Worm (Caenorhabditis elegans) whole organism, L4/young adult: Measurements from ENCODE around the gene C18A3.3.

Experiments used
- W03F9.2 ChIP-seq: fragments of 150-350 bp; optimal IDR thresholded peaks from 2 replicates; lab custom pipeline; 2014; ENCODE audit warnings: missing biosample characterization, missing genetic modification characterization
- dao-5 ChIP-seq: sonication (generic microtip); optimal IDR thresholded peaks from 2 replicates; lab custom pipeline; 2016; ENCODE audit warnings: missing genotype, missing genetic modification characterization, moderate library complexity, missing compliant biosample characterization
- him-1 ChIP-seq: sonication (generic microtip); optimal IDR thresholded peaks from 2 replicates; lab custom pipeline; 2016; ENCODE audit warnings: missing genotype, missing genetic modification reagents, missing genetic modification characterization, missing compliant biosample characterization

C18A3.3 gene

ce11 chrII:5715745-5716357 is at the start of gene C18A3.3, which contains the start of gene C18A3.10:
Gene C18A3.3, plus strand, starts transcription at chrII:5716307.
Gene C18A3.10, minus strand, starts transcription at chrII:5715845.
- no peak for TF ChIP-seq W03F9.2 (tag; lab: Kevin White, UChicago)
- TF ChIP-seq him-1 (tag; lab: Kevin White, UChicago): no peak

ce11 chrII:5667540-5667939 is 48.6 kb upstream of the C18A3.3 start:
- no peak for TF ChIP-seq W03F9.2 (tag; lab: Kevin White, UChicago)

DNA sequence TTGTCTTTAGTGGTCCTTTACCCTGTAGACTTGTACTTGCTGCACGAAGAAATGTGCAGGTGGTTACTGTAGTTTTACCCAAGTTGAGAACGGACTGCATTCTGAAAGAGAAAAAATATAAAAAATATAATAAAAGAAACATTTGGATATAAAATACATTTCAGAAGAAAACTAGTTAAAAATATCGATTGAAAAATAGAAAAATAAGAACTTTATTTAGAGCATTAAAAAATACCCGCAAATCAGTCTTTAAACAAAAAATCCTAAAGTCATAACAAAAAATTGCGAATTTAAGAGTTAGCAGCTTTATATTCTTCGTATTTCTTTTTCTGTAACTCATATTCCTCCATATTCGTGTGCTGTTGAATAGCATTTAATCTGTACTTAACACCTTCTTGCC is 47.3 kb upstream of the C18A3.3 start, which contains the start of gene C25H3.7:
C25H3.7 (minus strand) TSS at position 101 of the 400 bp plus-strand sequence.
- TF ChIP-seq him-1 (tag; lab: Kevin White, UChicago): no peak
- TF ChIP-seq W03F9.2 (tag; lab: Kevin White, UChicago): no peak
- no peak for TF ChIP-seq dao-5

DNA sequence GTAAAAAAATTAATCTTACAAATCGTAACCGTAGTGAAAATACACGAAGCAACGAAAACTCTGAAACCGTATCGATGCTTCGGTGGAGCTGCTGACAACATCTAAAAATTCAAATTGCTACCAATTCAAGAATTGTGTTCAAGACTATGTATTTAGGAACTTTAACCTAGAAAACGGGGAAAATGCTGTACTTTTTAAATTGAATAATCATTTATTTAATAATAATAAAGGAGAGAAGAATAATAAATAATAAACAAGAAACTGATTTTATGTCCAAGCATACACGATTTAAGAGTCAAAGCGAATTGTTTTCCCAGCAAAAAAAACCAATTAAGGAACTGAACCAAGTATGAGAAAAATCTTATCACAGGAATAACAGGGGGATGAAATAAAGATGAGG is 46.5 kb upstream of the C18A3.3 start, which contains the start of gene C25H3.17:
C25H3.17 (minus strand) TSS at position 101 of the 400 bp plus-strand sequence.
- TF ChIP-seq dao-5 (no peak), him-1 (tag; lab: Kevin White, UChicago) (no peak), W03F9.2 (tag; lab: Kevin White, UChicago) (no peak)

- no peak for TF ChIP-seq dao-5
- TF ChIP-seq W03F9.2 (tag; lab: Kevin White, UChicago): no peak
- no peak for TF ChIP-seq him-1 (tag; lab: Kevin White, UChicago)
Observed at ce11 chrII:5680703-5681102, 35.4 kb upstream of the C18A3.3 start, which contains the start of gene flp-27. Gene flp-27, plus strand, starts transcription at chrII:5681003.

ce11 chrII:5688959-5689358 is 27.1 kb upstream of the C18A3.3 start, which contains the start of gene C25H3.11:
Gene C25H3.11, minus strand, starts transcription at chrII:5689040.
- TF ChIP-seq him-1 (tag; lab: Kevin White, UChicago) (no peak), W03F9.2 (tag; lab: Kevin White, UChicago) (no peak), dao-5 (no peak)

DNA sequence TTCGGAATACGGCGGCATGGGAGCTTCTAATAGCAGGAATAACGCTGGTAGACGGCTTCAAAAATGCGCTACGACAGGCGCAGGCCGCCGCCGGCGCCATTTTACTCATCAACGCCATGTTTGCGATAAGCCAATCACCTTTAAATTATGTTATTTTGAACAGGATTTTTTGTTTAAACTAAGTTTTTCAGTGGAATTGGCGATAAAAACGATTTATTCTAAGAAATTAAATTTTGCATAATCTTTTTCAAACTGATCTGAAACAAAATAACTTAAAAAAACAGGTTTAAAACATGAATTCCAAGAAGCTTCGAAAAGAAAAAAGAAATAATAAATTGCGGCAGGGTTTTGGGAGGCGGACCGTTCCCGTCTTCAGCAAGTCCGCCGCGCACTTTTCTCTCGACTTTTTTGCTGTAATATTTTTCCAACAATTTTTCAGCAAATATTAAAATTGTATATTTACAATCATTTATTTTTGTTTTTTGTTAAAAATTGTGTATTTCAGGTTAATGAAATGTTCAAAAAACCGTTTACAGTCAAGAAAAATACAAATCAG is 24.8 kb upstream of the C18A3.3 start, which contains the start of the genes ndub-5 and eif-2D:
ndub-5 (minus strand) TSS at position 138 of the 556 bp plus-strand sequence.
eif-2D (plus strand) TSS at position 506 of the 556 bp plus-strand sequence.
- TF ChIP-seq him-1 (tag; lab: Kevin White, UChicago) (no peak), W03F9.2 (tag; lab: Kevin White, UChicago) (no peak), dao-5 (no peak)

- no peak for TF ChIP-seq dao-5
- TF ChIP-seq W03F9.2 (tag; lab: Kevin White, UChicago): no peak
- TF ChIP-seq him-1 (tag; lab: Kevin White, UChicago): no peak
Observed at ce11 chrII:5693893-5694292, 22.2 kb upstream of the C18A3.3 start, which contains the start of gene C25H3.3. Gene C25H3.3, plus strand, starts transcription at chrII:5694193.

ce11 chrII:5694798-5695197 is 21.3 kb upstream of the C18A3.3 start, which contains the start of gene C25H3.14:
Gene C25H3.14, plus strand, starts transcription at chrII:5695098.
- TF ChIP-seq dao-5: no peak
- TF ChIP-seq W03F9.2 (tag; lab: Kevin White, UChicago): no peak
- no peak for TF ChIP-seq him-1 (tag; lab: Kevin White, UChicago)

- no peak for TF ChIP-seq dao-5
- no peak for TF ChIP-seq W03F9.2 (tag; lab: Kevin White, UChicago)
- TF ChIP-seq him-1 (tag; lab: Kevin White, UChicago): no peak
Observed at ce11 chrII:5696218-5696617, 19.9 kb upstream of the C18A3.3 start.

ce11 chrII:5697338-5697737 is 18.8 kb upstream of the C18A3.3 start:
- TF ChIP-seq W03F9.2 (tag; lab: Kevin White, UChicago) (no peak), dao-5 (no peak), him-1 (tag; lab: Kevin White, UChicago) (no peak)

DNA sequence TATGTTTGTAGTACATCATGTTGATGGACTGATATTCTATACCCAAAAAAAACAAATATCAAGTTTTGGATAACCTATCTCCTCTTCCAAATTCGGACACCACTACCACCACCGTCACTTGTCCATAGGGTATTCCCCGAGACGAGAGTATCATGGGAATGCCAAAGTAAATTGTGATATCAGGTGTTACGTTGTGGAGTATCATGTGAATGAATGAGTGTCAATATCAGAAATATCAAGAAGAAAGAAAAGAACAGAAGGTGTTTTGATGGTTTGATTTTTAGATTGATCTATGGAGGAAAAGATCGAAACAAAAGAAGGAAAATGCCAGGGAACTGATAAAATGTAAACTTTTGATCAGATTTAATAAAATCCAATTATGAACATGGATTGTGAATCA is 17.9 kb upstream of the C18A3.3 start:
- no peak for TF ChIP-seq W03F9.2 (tag; lab: Kevin White, UChicago)
- no peak for TF ChIP-seq him-1 (tag; lab: Kevin White, UChicago)
- no peak for TF ChIP-seq dao-5

- TF ChIP-seq dao-5 (no peak), him-1 (tag; lab: Kevin White, UChicago) (no peak), W03F9.2 (tag; lab: Kevin White, UChicago) (no peak)
Observed at ce11 chrII:5698869-5699268, 17.2 kb upstream of the C18A3.3 start, which contains the start of the genes C25H3.10 and C25H3.1. Gene C25H3.10, minus strand, starts transcription at chrII:5698969. Gene C25H3.1, plus strand, starts transcription at chrII:5699071.

DNA sequence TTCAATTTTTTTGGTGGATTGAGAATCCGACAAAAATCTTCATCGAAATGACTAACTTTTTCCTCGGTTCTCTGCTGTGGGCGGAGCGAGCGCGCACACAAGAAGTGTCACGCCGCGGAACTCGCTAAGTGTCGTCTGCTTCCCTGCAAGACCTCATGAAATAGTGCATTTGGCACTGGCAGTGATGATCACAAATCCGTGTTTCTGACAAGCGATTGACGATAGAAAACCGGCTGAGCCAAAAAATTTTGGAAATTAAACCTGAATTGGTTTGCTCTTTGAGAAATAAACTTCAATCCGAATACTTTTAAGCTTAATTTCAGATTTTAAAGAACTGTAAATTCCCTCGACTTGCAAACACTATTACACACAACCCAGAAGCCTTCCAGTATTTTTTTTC is 14.6 kb upstream of the C18A3.3 start:
- TF ChIP-seq dao-5 (no peak), W03F9.2 (tag; lab: Kevin White, UChicago) (peak; percentile 52), him-1 (tag; lab: Kevin White, UChicago) (peak; percentile 40)
